Fruit fly (Drosophila melanogaster) whole organism, embryonic: ENCODE measurements around the gene TotA.
A peak's percentile ranks its signal among the peaks of the same experiment; 100 is the strongest.

Experiments used
- BtbVII ChIP-seq: fragments of 200-800 bp; sonication (Bioruptor generic); optimal IDR thresholded peaks from 3 replicates; lab custom pipeline; 2017; ENCODE audit warnings: missing biosample characterization, mild to moderate bottlenecking, missing genetic modification characterization
- CG10462 ChIP-seq: fragments of 200-800 bp; sonication (Bioruptor generic); optimal IDR thresholded peaks from 2 replicates; lab custom pipeline; 2016; ENCODE audit warnings: missing biosample characterization, missing genetic modification characterization
- CG11695 ChIP-seq: fragments of 200-800 bp; sonication (Bioruptor generic); IDR thresholded peaks from 3 replicates; pipeline ENCODE4 v1.3.6; 2022; ENCODE audit warnings: missing biosample characterization, missing genetic modification characterization
- CG12391 ChIP-seq: fragments of 200-800 bp; sonication (Bioruptor generic); optimal IDR thresholded peaks from 3 replicates; lab custom pipeline; 2018; ENCODE audit warnings: missing biosample characterization, mild to moderate bottlenecking, missing genetic modification characterization, moderate library complexity
- CG12659 ChIP-seq: fragments of 200-800 bp; sonication (Bioruptor generic); optimal IDR thresholded peaks from 3 replicates; lab custom pipeline; 2017; ENCODE audit warnings: mild to moderate bottlenecking, missing biosample characterization, missing genetic modification reagents, missing genetic modification characterization
- CG13287 ChIP-seq: fragments of 200-800 bp; sonication (Bioruptor generic); IDR thresholded peaks from 2 replicates; pipeline ENCODE4 v1.3.6; 2022; ENCODE audit warnings: missing biosample characterization, missing genetic modification characterization; ENCODE audit not compliant: partially characterized antibody
- CG13624 ChIP-seq: fragments of 200-800 bp; sonication (Bioruptor generic); optimal IDR thresholded peaks from 2 replicates; lab custom pipeline; 2016; ENCODE audit warnings: missing biosample characterization, missing genetic modification characterization
- CG14441 ChIP-seq: fragments of 200-800 bp; sonication (Bioruptor generic); IDR thresholded peaks from 2 replicates; pipeline ENCODE4 v1.3.6; 2022; ENCODE audit warnings: missing biosample characterization, missing genetic modification characterization
- CG1529 ChIP-seq: fragments of 200-800 bp; sonication (Bioruptor generic); optimal IDR thresholded peaks from 3 replicates; lab custom pipeline; 2018; ENCODE audit warnings: missing biosample characterization, missing genetic modification characterization
- CG15696 ChIP-seq: fragments of 200-800 bp; sonication (Bioruptor generic); optimal IDR thresholded peaks from 2 replicates; lab custom pipeline; 2019; ENCODE audit warnings: missing biosample characterization, mild to moderate bottlenecking, missing genetic modification characterization, moderate library complexity
- CG16813 ChIP-seq: fragments of 200-800 bp; sonication (Bioruptor generic); IDR thresholded peaks from 3 replicates; pipeline ENCODE4 v1.3.6; 2022; ENCODE audit warnings: missing biosample characterization, missing genetic modification characterization; ENCODE audit not compliant: partially characterized antibody
- CG17385 ChIP-seq: fragments of 200-800 bp; sonication (Bioruptor generic); optimal IDR thresholded peaks from 3 replicates; lab custom pipeline; 2018; ENCODE audit warnings: missing biosample characterization, mild to moderate bottlenecking, missing genetic modification characterization
- CG17802 ChIP-seq: fragments of 200-800 bp; sonication (Bioruptor generic); optimal IDR thresholded peaks from 2 replicates; lab custom pipeline; 2018; ENCODE audit warnings: missing biosample characterization, mild to moderate bottlenecking, missing genetic modification characterization, moderate library complexity
- CG18011 ChIP-seq: fragments of 200-800 bp; sonication (Bioruptor generic); optimal IDR thresholded peaks from 2 replicates; lab custom pipeline; 2017; ENCODE audit warnings: missing biosample characterization, missing genetic modification characterization, mild to moderate bottlenecking, moderate library complexity, missing genotype
- CG18599 ChIP-seq: fragments of 200-800 bp; sonication (Bioruptor generic); optimal IDR thresholded peaks from 3 replicates; lab custom pipeline; 2017; ENCODE audit warnings: missing biosample characterization, missing genetic modification characterization, mild to moderate bottlenecking, moderate library complexity, missing genetic modification reagents
- CG2199 ChIP-seq: fragments of 200-800 bp; sonication (Bioruptor generic); IDR thresholded peaks from 3 replicates; pipeline ENCODE4 v1.3.6; 2022; ENCODE audit warnings: missing biosample characterization, missing genetic modification characterization
- CG4404 ChIP-seq: fragments of 200-800 bp; sonication (Bioruptor generic); IDR thresholded peaks from 2 replicates; pipeline ENCODE4 v1.3.6; 2022; ENCODE audit warnings: missing biosample characterization, missing genetic modification characterization
- CG6791 ChIP-seq: fragments of 200-800 bp; sonication (Bioruptor generic); IDR thresholded peaks from 3 replicates; pipeline ENCODE4 v1.3.6; 2022; ENCODE audit warnings: missing biosample characterization, missing genetic modification characterization; ENCODE audit not compliant: partially characterized antibody
- CG8281 ChIP-seq: fragments of 200-800 bp; sonication (Bioruptor generic); optimal IDR thresholded peaks from 2 replicates; lab custom pipeline; 2018; ENCODE audit warnings: missing biosample characterization, mild to moderate bottlenecking, missing genetic modification characterization, moderate library complexity
- CG9609 ChIP-seq: fragments of 200-800 bp; sonication (Bioruptor generic); optimal IDR thresholded peaks from 3 replicates; lab custom pipeline; 2016; ENCODE audit warnings: missing biosample characterization, missing genetic modification characterization
- CTCF ChIP-seq: fragments of 200-800 bp; sonication (Bioruptor generic); optimal IDR thresholded peaks from 2 replicates; lab custom pipeline; 2017; ENCODE audit warnings: missing biosample characterization, mild to moderate bottlenecking, missing genetic modification characterization, moderate library complexity
- CkIIα-i1 ChIP-seq: fragments of 200-800 bp; sonication (Bioruptor generic); IDR thresholded peaks from 2 replicates; pipeline ENCODE4 v1.3.6; 2022; ENCODE audit warnings: missing biosample characterization, missing genetic modification characterization
- Elba2 ChIP-seq: fragments of 200-800 bp; sonication (Bioruptor generic); optimal IDR thresholded peaks from 3 replicates; lab custom pipeline; 2016; ENCODE audit warnings: missing biosample characterization, missing genetic modification characterization
- Fer1 ChIP-seq: fragments of 200-800 bp; sonication (Bioruptor generic); optimal IDR thresholded peaks from 2 replicates; lab custom pipeline; 2017; ENCODE audit warnings: missing biosample characterization, mild to moderate bottlenecking, missing genetic modification characterization
- Hand ChIP-seq: fragments of 200-800 bp; sonication (Bioruptor generic); optimal IDR thresholded peaks from 2 replicates; lab custom pipeline; 2017; ENCODE audit warnings: mild to moderate bottlenecking, missing biosample characterization, missing genetic modification reagents, missing genetic modification characterization
- Med ChIP-seq: fragments of 200-800 bp; sonication (Bioruptor generic); peaks from one replicate; lab custom pipeline; 2016; ENCODE audit warnings: missing biosample characterization, missing genetic modification characterization, mild to moderate bottlenecking, inconsistent platforms, moderate library complexity
- Mes4 ChIP-seq: fragments of 200-800 bp; sonication (Bioruptor generic); optimal IDR thresholded peaks from 2 replicates; lab custom pipeline; 2016; ENCODE audit warnings: missing biosample characterization, missing genetic modification characterization
- PHDP ChIP-seq: fragments of 200-800 bp; sonication (Bioruptor generic); optimal IDR thresholded peaks from 3 replicates; lab custom pipeline; 2018; ENCODE audit warnings: missing biosample characterization, mild to moderate bottlenecking, missing genetic modification characterization, moderate library complexity
- Rfx ChIP-seq: fragments of 200-800 bp; sonication (Bioruptor generic); IDR thresholded peaks from 2 replicates; pipeline ENCODE4 v1.3.6; 2022; ENCODE audit warnings: missing biosample characterization, missing genetic modification characterization
- TFAM ChIP-seq: fragments of 200-800 bp; sonication (Bioruptor generic); optimal IDR thresholded peaks from 2 replicates; lab custom pipeline; 2017; ENCODE audit warnings: missing biosample characterization, missing genetic modification characterization, inconsistent platforms
- Tbp ChIP-seq: fragments of >200 bp; optimal IDR thresholded peaks from 2 replicates; lab custom pipeline; 2018; ENCODE audit warnings: missing biosample characterization, missing genetic modification characterization
- abd-A ChIP-seq: fragments of 200-800 bp; sonication (Bioruptor generic); optimal IDR thresholded peaks from 3 replicates; lab custom pipeline; 2019; ENCODE audit warnings: missing biosample characterization, mild to moderate bottlenecking, missing genetic modification characterization, moderate library complexity
- bcd ChIP-seq: fragments of 200-800 bp; sonication (Bioruptor generic); optimal IDR thresholded peaks from 2 replicates; lab custom pipeline; 2017; ENCODE audit warnings: missing biosample characterization, mild to moderate bottlenecking, missing genetic modification characterization
- caup ChIP-seq: fragments of 200-800 bp; sonication (Bioruptor generic); optimal IDR thresholded peaks from 3 replicates; lab custom pipeline; 2017; ENCODE audit warnings: missing biosample characterization, mild to moderate bottlenecking, missing genetic modification characterization, moderate library complexity; ENCODE audit not compliant: severe bottlenecking
- chinmo ChIP-seq: fragments of 200-800 bp; sonication (Bioruptor generic); IDR thresholded peaks from 4 replicates; pipeline ENCODE4 v1.3.6; 2022; ENCODE audit warnings: missing biosample characterization, missing genetic modification characterization; ENCODE audit not compliant: partially characterized antibody
- ci ChIP-seq: fragments of 200-800 bp; sonication (Bioruptor generic); IDR thresholded peaks from 3 replicates; pipeline ENCODE4 v1.3.6; 2022; ENCODE audit warnings: missing biosample characterization, missing genetic modification characterization
- cwo ChIP-seq: fragments of 200-800 bp; sonication (Bioruptor generic); optimal IDR thresholded peaks from 3 replicates; lab custom pipeline; 2017; ENCODE audit warnings: missing biosample characterization, missing genetic modification characterization, mild to moderate bottlenecking, moderate library complexity, missing genetic modification reagents
- dmrt99B ChIP-seq: fragments of 200-800 bp; sonication (Bioruptor generic); optimal IDR thresholded peaks from 2 replicates; lab custom pipeline; 2018; ENCODE audit warnings: missing biosample characterization, mild to moderate bottlenecking, missing genetic modification characterization, moderate library complexity
- dpn ChIP-seq, 2 experiments: fragments of 200-800 bp; sonication (Bioruptor generic); optimal IDR thresholded peaks; 3 replicates each; lab custom pipeline; 2016; ENCODE audit warnings: missing biosample characterization in 2 of 2, missing genetic modification characterization in 2 of 2
- exex ChIP-seq: fragments of 200-800 bp; sonication (Bioruptor generic); optimal IDR thresholded peaks from 4 replicates; lab custom pipeline; 2018; ENCODE audit warnings: missing biosample characterization, mild to moderate bottlenecking, missing genetic modification characterization, moderate library complexity
- fru ChIP-seq: fragments of >200 bp; optimal IDR thresholded peaks from 2 replicates; lab custom pipeline; 2017
- gcm ChIP-seq: fragments of 200-800 bp; sonication (Bioruptor generic); optimal IDR thresholded peaks from 2 replicates; lab custom pipeline; 2019; ENCODE audit warnings: missing biosample characterization, mild to moderate bottlenecking, missing genetic modification characterization, moderate library complexity
- gcm2 ChIP-seq: fragments of 200-800 bp; sonication (Bioruptor generic); optimal IDR thresholded peaks from 2 replicates; lab custom pipeline; 2016; ENCODE audit warnings: missing biosample characterization, missing genetic modification characterization
- nau ChIP-seq: fragments of 200-800 bp; sonication (Bioruptor generic); optimal IDR thresholded peaks from 3 replicates; lab custom pipeline; 2017; ENCODE audit warnings: missing biosample characterization, mild to moderate bottlenecking, missing genetic modification characterization, missing genetic modification reagents
- peb ChIP-seq: fragments of 200-800 bp; sonication (Bioruptor generic); IDR thresholded peaks from 2 replicates; pipeline ENCODE4 v1.3.6; 2022; ENCODE audit warnings: missing biosample characterization, missing genetic modification characterization
- pnt ChIP-seq: fragments of 200-800 bp; sonication (Bioruptor generic); optimal IDR thresholded peaks from 3 replicates; lab custom pipeline; 2016; ENCODE audit warnings: missing biosample characterization, missing genetic modification characterization
- prd ChIP-seq, 3 experiments: fragments of >200 bp in 2 of 3; fragments of 200-800 bp in 1 of 3; sonication (Bioruptor generic) in 1 of 3; optimal IDR thresholded peaks in 2 of 3; IDR thresholded peaks in 1 of 3; 2 replicates in 2 of 3; 3 replicates in 1 of 3; pipeline versions ENCODE4 v1.3.6 to Lab custom; 2017 to 2022; ENCODE audit warnings: missing biosample characterization in 1 of 3, missing genetic modification characterization in 1 of 3
- run ChIP-seq: fragments of 200-800 bp; sonication (Bioruptor generic); optimal IDR thresholded peaks from 3 replicates; lab custom pipeline; 2018; ENCODE audit warnings: missing biosample characterization, mild to moderate bottlenecking, missing genetic modification characterization
- sna ChIP-seq: fragments of 200-800 bp; sonication (Bioruptor generic); IDR thresholded peaks from 2 replicates; pipeline ENCODE4 v1.3.6; 2022; ENCODE audit warnings: missing biosample characterization, missing genetic modification characterization; ENCODE audit not compliant: partially characterized antibody
- sr ChIP-seq: fragments of 200-800 bp; sonication (Bioruptor generic); IDR thresholded peaks from 3 replicates; pipeline ENCODE4 v1.3.6; 2022; ENCODE audit warnings: missing biosample characterization, missing genetic modification characterization
- tio ChIP-seq: fragments of 200-800 bp; sonication (Bioruptor generic); optimal IDR thresholded peaks from 2 replicates; lab custom pipeline; 2017; ENCODE audit warnings: missing biosample characterization, missing genetic modification characterization, inconsistent platforms
- unpg ChIP-seq: fragments of 200-800 bp; sonication (Bioruptor generic); optimal IDR thresholded peaks from 3 replicates; lab custom pipeline; 2018; ENCODE audit warnings: missing biosample characterization, mild to moderate bottlenecking, missing genetic modification characterization, moderate library complexity

Gene TotA

DNA sequence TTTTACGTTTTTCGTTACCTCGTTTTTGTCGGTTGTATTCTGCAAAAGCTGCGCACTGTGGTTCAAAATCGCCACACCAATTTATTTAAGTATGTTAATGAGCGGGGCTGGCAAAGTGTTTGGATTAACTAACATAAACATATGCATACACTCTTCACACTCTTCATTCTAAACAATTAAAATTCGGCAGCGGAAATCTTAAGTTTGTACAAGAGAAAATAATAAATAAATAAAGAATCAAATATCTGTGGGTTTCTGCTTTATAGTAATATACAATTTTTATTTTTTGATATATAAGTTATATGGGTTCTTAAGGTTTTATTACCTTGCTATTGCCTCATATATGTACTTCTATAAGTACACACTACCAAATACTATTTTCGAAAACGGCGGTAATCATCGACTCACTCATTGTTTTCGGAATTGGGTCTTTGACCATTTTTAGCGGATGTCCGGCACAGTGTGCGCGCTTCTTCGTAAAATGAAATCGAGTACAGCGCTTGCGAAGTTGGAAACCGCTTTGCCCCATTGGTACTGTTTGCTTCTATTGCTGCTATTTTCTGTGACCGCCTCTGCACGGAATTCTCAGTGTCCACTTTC is 34.5 kb upstream of the TotA start (continued):
- peak; percentile 5 for TF ChIP-seq bcd
- peak; percentile 7 for TF ChIP-seq CG17385 (GFP tag; lab: Kevin White, UChicago)
- no peak for TF ChIP-seq CG13287
- TF ChIP-seq CG1529 (GFP tag; lab: Kevin White, UChicago) = no peak
- peak; percentile 7 for TF ChIP-seq cwo
- TF ChIP-seq CG2199 (GFP tag; lab: Robert Waterston, UW) = no peak
- no peak for TF ChIP-seq CG18599 (GFP tag; lab: Kevin White, UChicago)
- TF ChIP-seq TFAM (GFP tag; lab: Kevin White, UChicago) = no peak
- no peak for TF ChIP-seq CG13624
- peak; percentile 15 for TF ChIP-seq PHDP (tag; lab: Kevin White, UChicago)
- TF ChIP-seq Elba2 (GFP tag; lab: Kevin White, UChicago) = no peak
- TF ChIP-seq Tbp = no peak
- no peak for TF ChIP-seq prd (optimal IDR thresholded peaks at IDR 0.05; lab: Kevin White, UChicago)
- TF ChIP-seq prd (GFP tag; IDR thresholded peaks at IDR 0.05; lab: Robert Waterston, UW) = no peak
- TF ChIP-seq pnt (GFP tag; lab: Kevin White, UChicago) = no peak
- TF ChIP-seq tio = peak; percentile 9
- TF ChIP-seq CG16813 (GFP tag; lab: Robert Waterston, UW) = no peak
- no peak for TF ChIP-seq CG15696
- TF ChIP-seq CG14441 = peak; percentile 11; the same call in 1 of the 2 replicates
- no peak for TF ChIP-seq CG4404 (GFP tag; lab: Robert Waterston, UW)
- TF ChIP-seq caup = no peak
- no peak for TF ChIP-seq Hand (GFP tag; lab: Kevin White, UChicago)
- TF ChIP-seq CG12391 (tag; lab: Kevin White, UChicago) = peak; percentile 19
- TF ChIP-seq CG8281 = no peak
- no peak for TF ChIP-seq CG10462
- TF ChIP-seq fru = no peak
- no peak for TF ChIP-seq gcm2 (GFP tag; lab: Kevin White, UChicago)
- no peak for TF ChIP-seq abd-A (tag; lab: Kevin White, UChicago)
- no peak for TF ChIP-seq nau (GFP tag; lab: Kevin White, UChicago)
- TF ChIP-seq unpg (GFP tag; lab: Kevin White, UChicago) = no peak
- TF ChIP-seq CG18011 (GFP tag; lab: Kevin White, UChicago) = no peak
- no peak for TF ChIP-seq CG17802 (tag; lab: Kevin White, UChicago)
- TF ChIP-seq CkIIα-i1 = no peak
- TF ChIP-seq dpn (GFP tag; optimal IDR thresholded peaks at IDR 0.05; lab: Kevin White, UChicago) = no peak
- TF ChIP-seq Fer1 (GFP tag; lab: Kevin White, UChicago) = peak; percentile 1
- no peak for TF ChIP-seq CG9609 (GFP tag; lab: Kevin White, UChicago)
- no peak for TF ChIP-seq CTCF
- TF ChIP-seq Rfx (GFP tag; lab: Robert Waterston, UW) = 0 out of 2 replicates have a peak, but pooled peaks have one; percentile 5
- no peak for TF ChIP-seq CG6791 (GFP tag; lab: Robert Waterston, UW)
- TF ChIP-seq CG12659 = peak; percentile 21

DNA sequence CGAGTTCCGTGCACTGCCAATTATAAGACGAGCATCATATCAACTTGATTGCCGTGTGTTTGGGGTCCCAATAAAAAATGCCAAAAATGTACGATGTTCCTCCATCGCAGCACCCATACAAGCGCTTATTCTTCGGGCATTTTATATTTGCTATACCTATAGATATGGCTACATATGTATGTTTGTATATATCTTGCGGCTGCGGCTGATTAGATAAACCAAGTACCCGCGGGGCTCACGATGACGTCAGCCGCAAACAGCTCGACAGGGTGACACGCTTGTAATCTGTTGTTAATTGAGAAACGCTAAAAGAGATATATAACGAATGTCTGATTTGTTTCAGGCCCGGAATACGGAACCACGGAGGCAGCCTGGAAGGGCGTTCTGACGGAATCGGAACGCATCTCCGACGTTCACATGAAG is 33.6 kb upstream of the TotA start:
- TF ChIP-seq ci (GFP tag; lab: Robert Waterston, UW) = 0 out of 3 replicates have a peak, but pooled peaks have one; percentile 30
- TF ChIP-seq CG11695 (GFP tag; lab: Robert Waterston, UW) = no peak
- TF ChIP-seq exex (tag; lab: Kevin White, UChicago) = peak; percentile 98
- TF ChIP-seq Med (GFP tag; lab: Kevin White, UChicago) = peak; percentile 61
- TF ChIP-seq sr = no peak
- no peak for TF ChIP-seq peb (GFP tag; lab: Robert Waterston, UW)
- TF ChIP-seq gcm (GFP tag; lab: Kevin White, UChicago) = no peak
- no peak for TF ChIP-seq fru
- no peak for TF ChIP-seq Mes4 (GFP tag; lab: Kevin White, UChicago)
- no peak for TF ChIP-seq run (tag; lab: Kevin White, UChicago)
- TF ChIP-seq caup = peak; percentile 16
- no peak for TF ChIP-seq dmrt99B (tag; lab: Kevin White, UChicago)
- TF ChIP-seq chinmo (GFP tag; lab: Robert Waterston, UW) = peak; percentile 75; the same call in 2 of the 4 replicates
- TF ChIP-seq BtbVII (GFP tag; lab: Kevin White, UChicago) = peak; percentile 57
- no peak for TF ChIP-seq sna (GFP tag; lab: Robert Waterston, UW)
